Fruit fly (Drosophila melanogaster) whole organism: ENCODE results near the gene Neurl4.

Experiments used
- CG8478 ChIP-seq: fragments of >200 bp; optimal IDR thresholded peaks from 2 replicates; lab custom pipeline; 2018; ENCODE audit warnings: inconsistent platforms
- Dll ChIP-seq: fragments of >200 bp; optimal IDR thresholded peaks from 2 replicates; lab custom pipeline; 2017
- pan ChIP-seq: fragments of >200 bp; optimal IDR thresholded peaks from 2 replicates; lab custom pipeline; 2017
- psq ChIP-seq: fragments of >200 bp; optimal IDR thresholded peaks from 2 replicates; lab custom pipeline; 2017
- usp ChIP-seq: fragments of >200 bp; optimal IDR thresholded peaks from 2 replicates; lab custom pipeline; 2017; ENCODE audit warnings: missing biosample characterization, missing genetic modification characterization, mixed read lengths

dm6 chr3L:13996992-13997391 is 52.7 kb downstream of the Neurl4 start, which contains the start of gene CG17361:
- no peak for TF ChIP-seq pan (lab: Kevin White, UChicago)
- TF ChIP-seq usp (GFP tag; lab: Kevin White, UChicago), result no peak
- no peak for TF ChIP-seq psq (lab: Kevin White, UChicago)
- no peak for TF ChIP-seq CG8478 (lab: Kevin White, UChicago)
- no peak for TF ChIP-seq Dll (lab: Kevin White, UChicago)
